Worm (Caenorhabditis elegans) whole organism, L1 larva: Measurements from ENCODE around the gene nhr-107.

Experiments
- C04F5.9 ChIP-seq: sonication (generic microtip); optimal IDR thresholded peaks from 2 replicates; lab custom pipeline; 2016; ENCODE audit warnings: missing genetic modification characterization, missing compliant biosample characterization
- C16A3.4 ChIP-seq: fragments of 150-350 bp; optimal IDR thresholded peaks from 2 replicates; lab custom pipeline; 2014; ENCODE audit warnings: missing biosample characterization, missing genetic modification characterization
- F16B12.6 ChIP-seq: fragments of 150-350 bp; optimal IDR thresholded peaks from 2 replicates; lab custom pipeline; 2014; ENCODE audit warnings: missing biosample characterization, missing genetic modification characterization
- Y116A8C.19 ChIP-seq: sonication (generic microtip); optimal IDR thresholded peaks from 2 replicates; lab custom pipeline; 2016; ENCODE audit warnings: missing compliant biosample characterization, missing genetic modification characterization, borderline replicate concordance
- aly-2 ChIP-seq: fragments of 150-350 bp; optimal IDR thresholded peaks from 2 replicates; lab custom pipeline; 2014; ENCODE audit warnings: missing biosample characterization, missing genetic modification characterization
- ama-1 ChIP-seq: fragments of 150-350 bp; optimal IDR thresholded peaks from 2 replicates; lab custom pipeline; 2014
- blmp-1 ChIP-seq: fragments of 150-350 bp; optimal IDR thresholded peaks from 2 replicates; lab custom pipeline; 2014; ENCODE audit warnings: missing biosample characterization, missing genetic modification characterization
- ceh-8 ChIP-seq: fragments of 200-800 bp; sonication (Bioruptor generic); optimal IDR thresholded peaks from 2 replicates; lab custom pipeline; 2018; ENCODE audit warnings: mild to moderate bottlenecking, missing genetic modification characterization, moderate library complexity, missing compliant biosample characterization
- ceh-90 ChIP-seq: sonication (generic microtip); optimal IDR thresholded peaks from 2 replicates; lab custom pipeline; 2016; ENCODE audit warnings: missing genetic modification characterization, missing compliant biosample characterization
- dsc-1 ChIP-seq: sonication (generic microtip); optimal IDR thresholded peaks from 2 replicates; lab custom pipeline; 2016; ENCODE audit warnings: mild to moderate bottlenecking, missing genetic modification characterization, missing compliant biosample characterization
- efl-1 ChIP-seq, 4 experiments: fragments of 150-350 bp; optimal IDR thresholded peaks in 3 of 4; peaks in 1 of 4; 1 replicate in 1 of 4; 2 replicates in 3 of 4; lab custom pipeline; 2014; ENCODE audit warnings: missing biosample characterization in 2 of 4, missing genetic modification characterization in 2 of 4, missing genetic modification reagents in 2 of 4
- efl-3 ChIP-seq: fragments of 200-800 bp; sonication (Bioruptor generic); optimal IDR thresholded peaks from 2 replicates; lab custom pipeline; 2018; ENCODE audit warnings: mild to moderate bottlenecking, missing genetic modification characterization, missing compliant biosample characterization
- egl-27 ChIP-seq, 2 experiments: fragments of 150-350 bp in 1 of 2; sonication (generic microtip); optimal IDR thresholded peaks; 3 replicates each; lab custom pipeline; 2017 to 2018; ENCODE audit warnings: missing biosample characterization in 2 of 2, missing genetic modification characterization in 2 of 2, missing genetic modification reagents in 2 of 2
- elt-2 ChIP-seq: sonication (generic microtip); optimal IDR thresholded peaks from 2 replicates; lab custom pipeline; 2016; ENCODE audit warnings: missing genetic modification characterization, mild to moderate bottlenecking, inconsistent platforms, missing compliant biosample characterization, missing genetic modification reagents
- elt-3 ChIP-seq, 6 experiments: fragments of 150-350 bp in 1 of 6; sonication (generic microtip); optimal IDR thresholded peaks; 2 replicates each; lab custom pipeline; 2017 to 2018; ENCODE audit warnings: missing biosample characterization in 6 of 6, missing genetic modification characterization in 6 of 6, inconsistent platforms in 1 of 6
- fkh-4 ChIP-seq: sonication (generic microtip); optimal IDR thresholded peaks from 2 replicates; lab custom pipeline; 2016; ENCODE audit warnings: missing compliant biosample characterization, missing genetic modification characterization, borderline replicate concordance
- grh-1 ChIP-seq: fragments of 200-800 bp; sonication (Bioruptor generic); IDR thresholded peaks from 2 replicates; pipeline ENCODE4 v1.3.6; 2022; ENCODE audit warnings: missing genetic modification reagents, missing genetic modification characterization, missing compliant biosample characterization
- hlh-4 ChIP-seq: sonication (generic microtip); optimal IDR thresholded peaks from 2 replicates; lab custom pipeline; 2016; ENCODE audit warnings: mild to moderate bottlenecking, missing genetic modification characterization, missing compliant biosample characterization
- irx-1 ChIP-seq: sonication (generic microtip); optimal IDR thresholded peaks from 2 replicates; lab custom pipeline; 2016; ENCODE audit warnings: missing genetic modification characterization, missing compliant biosample characterization
- lin-15B ChIP-seq: fragments of 150-350 bp; sonication (generic microtip); optimal IDR thresholded peaks from 3 replicates; lab custom pipeline; 2014; ENCODE audit warnings: missing biosample characterization, missing genetic modification characterization
- lin-35 ChIP-seq, 2 experiments: fragments of 150-350 bp; optimal IDR thresholded peaks; 2 replicates each; lab custom pipeline; 2014; ENCODE audit warnings: missing biosample characterization in 2 of 2, missing genetic modification characterization in 2 of 2, missing genetic modification reagents in 2 of 2
- mdl-1 ChIP-seq, 2 experiments: fragments of 150-350 bp; optimal IDR thresholded peaks; 2 replicates each; lab custom pipeline; 2014 to 2017; ENCODE audit warnings: missing biosample characterization in 2 of 2, missing genetic modification characterization in 2 of 2, inconsistent platforms in 1 of 2
- mef-2 ChIP-seq: fragments of 150-350 bp; optimal IDR thresholded peaks from 2 replicates; lab custom pipeline; 2014; ENCODE audit warnings: missing biosample characterization, missing genetic modification characterization
- nhr-12 ChIP-seq: sonication (generic microtip); optimal IDR thresholded peaks from 2 replicates; lab custom pipeline; 2017; ENCODE audit warnings: missing biosample characterization, missing genetic modification characterization
- nhr-19 ChIP-seq: fragments of 200-800 bp; sonication (Bioruptor generic); conservative IDR thresholded peaks from 2 replicates; pipeline ENCODE4 v1.3.6; 2022; ENCODE audit warnings: missing genetic modification characterization, missing compliant biosample characterization
- nhr-237 ChIP-seq: fragments of 150-350 bp; optimal IDR thresholded peaks from 2 replicates; lab custom pipeline; 2014; ENCODE audit warnings: missing biosample characterization, missing genetic modification characterization
- nhr-71 ChIP-seq: sonication (generic microtip); optimal IDR thresholded peaks from 2 replicates; lab custom pipeline; 2016; ENCODE audit warnings: mild to moderate bottlenecking, missing genetic modification characterization, moderate library complexity, missing compliant biosample characterization
- nhr-76 ChIP-seq: sonication (generic microtip); optimal IDR thresholded peaks from 2 replicates; lab custom pipeline; 2017; ENCODE audit warnings: missing biosample characterization, missing genetic modification characterization
- nhr-85 ChIP-seq: sonication (generic microtip); peaks from one replicate; lab custom pipeline; 2016; ENCODE audit warnings: missing genetic modification characterization, inconsistent platforms, missing compliant biosample characterization
- nhr-90 ChIP-seq: sonication (generic microtip); optimal IDR thresholded peaks from 2 replicates; lab custom pipeline; 2016; ENCODE audit warnings: mild to moderate bottlenecking, missing genetic modification characterization, missing compliant biosample characterization; ENCODE audit not compliant: poor library complexity
- rnt-1 ChIP-seq: sonication (generic microtip); optimal IDR thresholded peaks from 2 replicates; lab custom pipeline; 2016; ENCODE audit warnings: mild to moderate bottlenecking, missing genetic modification characterization, moderate library complexity, missing compliant biosample characterization
- snpc-4 ChIP-seq: fragments of 150-350 bp; optimal IDR thresholded peaks from 2 replicates; lab custom pipeline; 2014; ENCODE audit warnings: missing biosample characterization, missing genetic modification characterization
- sox-4 ChIP-seq: sonication (generic microtip); optimal IDR thresholded peaks from 2 replicates; lab custom pipeline; 2016; ENCODE audit warnings: missing genetic modification characterization, missing compliant biosample characterization
- sptf-1 ChIP-seq: fragments of 150-350 bp; optimal IDR thresholded peaks from 2 replicates; lab custom pipeline; 2014; ENCODE audit warnings: missing biosample characterization, missing genetic modification characterization
- swsn-7 ChIP-seq: sonication (generic microtip); optimal IDR thresholded peaks from 2 replicates; lab custom pipeline; 2016; ENCODE audit warnings: missing genetic modification characterization, missing compliant biosample characterization
- unc-62 ChIP-seq: fragments of 150-350 bp; optimal IDR thresholded peaks from 2 replicates; lab custom pipeline; 2014; ENCODE audit warnings: missing biosample characterization, missing genetic modification reagents, missing genetic modification characterization
- unc-86 ChIP-seq: sonication (generic microtip); optimal IDR thresholded peaks from 2 replicates; lab custom pipeline; 2016; ENCODE audit warnings: missing genetic modification characterization, missing compliant biosample characterization
- unc-98 ChIP-seq: fragments of 200-800 bp; sonication (Bioruptor generic); IDR thresholded peaks from 2 replicates; pipeline ENCODE4 v1.3.6; 2022; ENCODE audit warnings: missing genetic modification characterization, missing compliant biosample characterization
- vab-15 ChIP-seq: sonication (generic microtip); optimal IDR thresholded peaks from 2 replicates; lab custom pipeline; 2017; ENCODE audit warnings: missing genotype, mild to moderate bottlenecking, missing genetic modification characterization, missing compliant biosample characterization
- zip-4 ChIP-seq: fragments of 200-800 bp; sonication (Bioruptor generic); optimal IDR thresholded peaks from 2 replicates; lab custom pipeline; 2018; ENCODE audit warnings: mild to moderate bottlenecking, missing genetic modification characterization, moderate library complexity, missing compliant biosample characterization
- ztf-4 ChIP-seq: fragments of 150-350 bp; optimal IDR thresholded peaks from 2 replicates; lab custom pipeline; 2014; ENCODE audit warnings: missing biosample characterization, missing genetic modification characterization

Gene nhr-107

ce11 chrV:7021772-7022171 lies 24.9 kb upstream of the nhr-107 start, which contains the start of gene F20A1.4:
Gene F20A1.4 (minus strand): TSS chrV:7021872.
- TF ChIP-seq C04F5.9 = no peak
- no peak for TF ChIP-seq swsn-7 (tag; lab: Kevin White, UChicago)
- TF ChIP-seq dsc-1 (tag; lab: Kevin White, UChicago) = peak; percentile 76

- TF ChIP-seq fkh-4 (tag; lab: Kevin White, UChicago) = no peak
Observed at ce11 chrV:7017059-7017458, 20.2 kb upstream of the nhr-107 start, which contains the start of gene srsx-32. Gene srsx-32 (plus strand): TSS chrV:7017359.

DNA sequence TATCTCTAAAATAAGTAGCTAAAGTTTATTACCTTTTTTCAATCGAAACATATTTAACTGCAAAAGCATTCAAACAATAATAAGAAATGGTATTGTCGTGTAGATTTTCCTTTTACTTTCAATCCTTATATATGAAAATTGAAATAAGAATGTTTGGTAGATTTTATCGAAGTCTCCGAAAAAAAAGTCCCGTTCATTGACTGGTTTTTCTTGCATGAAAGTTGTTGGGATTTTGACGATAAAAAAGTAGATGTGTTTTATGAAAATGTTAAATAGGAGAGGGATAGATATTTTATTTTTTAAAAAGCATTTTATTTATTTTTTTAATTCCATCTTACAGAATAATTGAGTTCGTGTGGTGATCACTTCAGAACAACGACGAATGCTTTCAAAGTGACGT lies 19.0 kb upstream of the nhr-107 start, which contains the start of gene C33G8.13:
Gene C33G8.13, minus strand, starts transcription at position 101 of the 400 bp plus-strand sequence.
- no peak for TF ChIP-seq unc-62
- TF ChIP-seq nhr-71 (tag; lab: Kevin White, UChicago) = no peak
- no peak for TF ChIP-seq nhr-237 (tag; lab: Kevin White, UChicago)
- no peak for TF ChIP-seq efl-1 (optimal IDR thresholded peaks at IDR 0.05; lab: Kevin White, UChicago)
- no peak for TF ChIP-seq efl-1 (GFP tag; optimal IDR thresholded peaks at IDR 0.05 in 1 of 2; lab: Kevin White, UChicago)
- TF ChIP-seq lin-15B = no peak
- no peak for TF ChIP-seq aly-2
- TF ChIP-seq swsn-7 (tag; lab: Kevin White, UChicago) = no peak
- no peak for TF ChIP-seq ceh-90 (tag; lab: Kevin White, UChicago)
- TF ChIP-seq snpc-4 (tag; lab: Kevin White, UChicago) = no peak
- no peak for TF ChIP-seq elt-2 (tag; lab: Kevin White, UChicago)
- TF ChIP-seq hlh-4 (tag; lab: Kevin White, UChicago) = no peak
- TF ChIP-seq grh-1 (GFP tag; lab: Robert Waterston, UW) = no peak
- no peak for TF ChIP-seq ceh-8 (GFP tag; lab: Kevin White, UChicago)
- TF ChIP-seq nhr-90 = no peak
- TF ChIP-seq sptf-1 (tag; lab: Kevin White, UChicago) = no peak

- no peak for TF ChIP-seq sptf-1 (tag; lab: Kevin White, UChicago)
- TF ChIP-seq irx-1 (tag; lab: Kevin White, UChicago) = no peak
- no peak for TF ChIP-seq C16A3.4 (tag; lab: Kevin White, UChicago)
- no peak for TF ChIP-seq elt-2 (tag; lab: Kevin White, UChicago)
- TF ChIP-seq efl-3 = no peak
- no peak for TF ChIP-seq ceh-90 (tag; lab: Kevin White, UChicago)
- TF ChIP-seq C04F5.9 = no peak
- no peak for TF ChIP-seq hlh-4 (tag; lab: Kevin White, UChicago)
- TF ChIP-seq mef-2 (tag; lab: Kevin White, UChicago) = no peak
- TF ChIP-seq ztf-4 (tag; lab: Kevin White, UChicago) = no peak
- no peak for TF ChIP-seq unc-86
- no peak for TF ChIP-seq dsc-1 (tag; lab: Kevin White, UChicago)
- TF ChIP-seq nhr-12 (tag; lab: Kevin White, UChicago) = no peak
- no peak for TF ChIP-seq swsn-7 (tag; lab: Kevin White, UChicago)
- TF ChIP-seq unc-98 (GFP tag; lab: Robert Waterston, UW) = no peak
- no peak for TF ChIP-seq vab-15
- no peak for TF ChIP-seq unc-62
Observed at ce11 chrV:7012617-7013016, 15.7 kb upstream of the nhr-107 start, which contains the start of gene srw-127. Gene srw-127 (plus strand): TSS chrV:7012917.

ce11 chrV:7009461-7009860 lies 12.6 kb upstream of the nhr-107 start, which contains the start of gene C33G8.2:
Gene C33G8.2 (plus strand): TSS chrV:7009761.
- no peak for TF ChIP-seq mdl-1 (tag; optimal IDR thresholded peaks at IDR 0.05; lab: Kevin White, UChicago)
- TF ChIP-seq hlh-4 (tag; lab: Kevin White, UChicago) = no peak
- TF ChIP-seq efl-1 (optimal IDR thresholded peaks at IDR 0.05; lab: Kevin White, UChicago) = no peak
- TF ChIP-seq efl-1 (GFP tag; optimal IDR thresholded peaks at IDR 0.05 in 1 of 2; lab: Kevin White, UChicago) = peak in 1 of 2 experiments; percentile 31
- TF ChIP-seq lin-15B = no peak

- TF ChIP-seq rnt-1 (tag; lab: Kevin White, UChicago) = no peak
- no peak for TF ChIP-seq Y116A8C.19 (tag; lab: Kevin White, UChicago)
- TF ChIP-seq blmp-1 (tag; lab: Kevin White, UChicago) = no peak
- no peak for TF ChIP-seq lin-35 (GFP tag; optimal IDR thresholded peaks at IDR 0.05; lab: Kevin White, UChicago)
- no peak for TF ChIP-seq nhr-76
- TF ChIP-seq ceh-8 (GFP tag; lab: Kevin White, UChicago) = no peak
- TF ChIP-seq nhr-85 (tag; lab: Kevin White, UChicago) = no peak
- TF ChIP-seq zip-4 (GFP tag; lab: Kevin White, UChicago) = no peak
- TF ChIP-seq F16B12.6 (tag; lab: Kevin White, UChicago) = no peak
- no peak for TF ChIP-seq nhr-19
- no peak for TF ChIP-seq sox-4 (tag; lab: Kevin White, UChicago)
- TF ChIP-seq egl-27 (tag; optimal IDR thresholded peaks at IDR 0.05; lab: Kevin White, UChicago) = no peak
- no peak for TF ChIP-seq lin-15B
- TF ChIP-seq elt-3 (tag; optimal IDR thresholded peaks at IDR 0.05; lab: Kevin White, UChicago) = no peak
- no peak for TF ChIP-seq ceh-90 (tag; lab: Kevin White, UChicago)
- no peak for TF ChIP-seq ama-1 (lab: Kevin White, UChicago)
Observed at ce11 chrV:7007307-7007706, 10.4 kb upstream of the nhr-107 start, which contains the start of gene drd-10. Gene drd-10 (plus strand): TSS chrV:7007607.
